Worm (Caenorhabditis elegans): Measurements from ENCODE around the gene W07G4.7.

W07G4.7 gene

DNA sequence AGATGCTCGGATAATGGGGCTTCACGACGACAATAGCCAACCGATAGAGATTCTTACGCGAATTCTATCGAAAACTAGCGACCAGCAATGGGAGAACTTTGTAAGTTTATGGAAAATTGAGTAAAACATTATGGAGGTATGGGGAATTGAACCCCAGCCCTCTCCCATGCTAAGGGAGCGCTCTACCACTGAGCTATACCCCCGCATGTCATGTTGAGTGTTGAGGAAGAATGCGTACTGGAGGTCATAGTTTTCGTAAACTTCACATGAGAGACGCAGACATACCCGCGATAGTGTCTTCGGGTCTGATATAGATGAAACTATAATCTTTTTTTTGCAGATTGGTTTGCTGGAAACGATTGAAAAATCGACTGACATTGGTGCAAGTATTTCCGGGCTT, 31.1 kb downstream of the W07G4.7 start (continued):
- TF ChIP-seq lin-14 (GFP tag; optimal IDR thresholded peaks at IDR 0.05), result peak; percentile 69
- TF ChIP-seq nhr-12 (tag; optimal IDR thresholded peaks at IDR 0.05), result no peak
- no peak for TF ChIP-seq fkh-4 (tag; optimal IDR thresholded peaks at IDR 0.05; ENCODE audit: borderline replicate concordance)
- peak; percentile 41 for TF ChIP-seq vab-15 (tag; optimal IDR thresholded peaks at IDR 0.05)
- TF ChIP-seq lin-13 (GFP tag; optimal IDR thresholded peaks at IDR 0.05), result peak; percentile 43
- TF ChIP-seq ceh-88 (GFP tag; IDR thresholded peaks at IDR 0.05), result no peak; the same call in 1 of the 2 replicates
- no peak for TF ChIP-seq nhr-237 (tag; optimal IDR thresholded peaks at IDR 0.05)
- peak; percentile 52 to 82 for TF ChIP-seq lin-35 (GFP tag; optimal IDR thresholded peaks at IDR 0.05)
- no peak for TF ChIP-seq mab-9 (GFP tag; IDR thresholded peaks at IDR 0.05)
- TF ChIP-seq skn-1 (tag; optimal IDR thresholded peaks at IDR 0.05), result peak; percentile 58
- TF ChIP-seq ceh-63 (GFP tag; optimal IDR thresholded peaks at IDR 0.05), result no peak
- TF ChIP-seq grh-1 (GFP tag; IDR thresholded peaks at IDR 0.05), result no peak
- TF ChIP-seq irx-1 (tag; optimal IDR thresholded peaks at IDR 0.05), result peak; percentile 50
- peak; percentile 79 for TF ChIP-seq aly-2 (tag; optimal IDR thresholded peaks at IDR 0.05)
- TF ChIP-seq lin-39 (tag; optimal IDR thresholded peaks at IDR 0.05), result no peak
- no peak for TF ChIP-seq pqm-1 (tag; optimal IDR thresholded peaks at IDR 0.05)
- no peak for TF ChIP-seq sox-4 (tag; optimal IDR thresholded peaks at IDR 0.05)
- peak; percentile 18 for TF ChIP-seq blmp-1 (tag; optimal IDR thresholded peaks at IDR 0.05)
- TF ChIP-seq C04F5.9 (tag; optimal IDR thresholded peaks at IDR 0.05), result no peak
- no peak for TF ChIP-seq ceh-8 (GFP tag; optimal IDR thresholded peaks at IDR 0.05)
- TF ChIP-seq jun-1 (tag; optimal IDR thresholded peaks at IDR 0.05), result peak; percentile 41
- no peak for TF ChIP-seq unc-98 (GFP tag; IDR thresholded peaks at IDR 0.05)
- TF ChIP-seq hlh-4 (tag; optimal IDR thresholded peaks at IDR 0.05), result no peak
- no peak for TF ChIP-seq efl-3 (GFP tag; optimal IDR thresholded peaks at IDR 0.05)
- peak; percentile 15 for TF ChIP-seq zip-4 (GFP tag; optimal IDR thresholded peaks at IDR 0.05)
- peak; percentile 47 to 70 for TF ChIP-seq lsy-2 (tag; optimal IDR thresholded peaks at IDR 0.05)
- TF ChIP-seq dsc-1 (tag; optimal IDR thresholded peaks at IDR 0.05), result peak; percentile 32
- peak; percentile 74 for TF ChIP-seq nhr-71 (tag; optimal IDR thresholded peaks at IDR 0.05)
- TF ChIP-seq mep-1 (tag; optimal IDR thresholded peaks at IDR 0.05), result peak; percentile 67
- TF ChIP-seq sup-37 (GFP tag; optimal IDR thresholded peaks at IDR 0.05), result no peak
- TF ChIP-seq nhr-20 (tag; optimal IDR thresholded peaks at IDR 0.05), result peak; percentile 74
- TF ChIP-seq ceh-90 (tag; optimal IDR thresholded peaks at IDR 0.05), result no peak
- peak; percentile 50 to 56 for TF ChIP-seq efl-1 (optimal IDR thresholded peaks at IDR 0.05)
- TF ChIP-seq efl-1 (GFP tag; optimal IDR thresholded peaks at IDR 0.05 in 1 of 2), result peak; percentile 28 to 94
- TF ChIP-seq fkh-10 (GFP tag; optimal IDR thresholded peaks at IDR 0.05), result peak; percentile 14
- TF ChIP-seq nhr-85 (tag), result peak; percentile 74
- no peak for TF ChIP-seq lin-15B (tag; optimal IDR thresholded peaks at IDR 0.05)
- peak; percentile 62 for TF ChIP-seq fkh-8 (tag; optimal IDR thresholded peaks at IDR 0.05)
- TF ChIP-seq pag-3 (tag; optimal IDR thresholded peaks at IDR 0.05; ENCODE audit: borderline replicate concordance, insufficient read depth), result no peak
- peak in 1 of 2 experiments; percentile 42 for TF ChIP-seq egl-27 (tag; optimal IDR thresholded peaks at IDR 0.05)
- peak in 4 of 6 experiments; percentile 23 to 47 (median 44) for TF ChIP-seq elt-3 (tag; optimal IDR thresholded peaks at IDR 0.05)
- TF ChIP-seq ets-5 (GFP tag; IDR thresholded peaks at IDR 0.05), result no peak
- TF ChIP-seq fos-1 (tag; optimal IDR thresholded peaks at IDR 0.05), result peak; percentile 66
- peak; percentile 71 for TF ChIP-seq pax-3 (tag; optimal IDR thresholded peaks at IDR 0.05)
- TF ChIP-seq snu-23 (GFP tag; optimal IDR thresholded peaks at IDR 0.05), result peak; percentile 85
- no peak for TF ChIP-seq egl-13 (tag; optimal IDR thresholded peaks at IDR 0.05)
- TF ChIP-seq nhr-11 (tag; optimal IDR thresholded peaks at IDR 0.05), result no peak
- TF ChIP-seq aha-1 (tag; optimal IDR thresholded peaks at IDR 0.05), result no peak
- TF ChIP-seq nhr-47 (tag; optimal IDR thresholded peaks at IDR 0.05), result peak; percentile 75
- TF ChIP-seq nhr-19 (GFP tag; conservative IDR thresholded peaks at IDR 0.05), result peak; percentile 76
- no peak for TF ChIP-seq zag-1 (tag; optimal IDR thresholded peaks at IDR 0.05)
- TF ChIP-seq unc-130 (tag; optimal IDR thresholded peaks at IDR 0.05), result peak; percentile 59
- TF ChIP-seq C34B4.2 (tag; optimal IDR thresholded peaks at IDR 0.05), result no peak
- TF ChIP-seq ces-1 (GFP tag; optimal IDR thresholded peaks at IDR 0.05), result no peak
